Worm (Caenorhabditis elegans): ENCODE results near the gene cdf-2.

ce11 chrX:12466769-12467168 lies at the start of gene cdf-2:
- no peak for TF ChIP-seq unc-62 (GFP tag; optimal IDR thresholded peaks at IDR 0.05)
- no peak for TF ChIP-seq ceh-82 (tag; optimal IDR thresholded peaks at IDR 0.05)
- no peak for TF ChIP-seq nhr-237 (tag; optimal IDR thresholded peaks at IDR 0.05)
- TF ChIP-seq sptf-1 (tag; optimal IDR thresholded peaks at IDR 0.05): no peak
- TF ChIP-seq lin-35 (GFP tag; optimal IDR thresholded peaks at IDR 0.05): no peak
- no peak for TF ChIP-seq lin-13 (GFP tag; optimal IDR thresholded peaks at IDR 0.05)
- no peak for TF ChIP-seq fkh-4 (tag; optimal IDR thresholded peaks at IDR 0.05; ENCODE audit: borderline replicate concordance)
- TF ChIP-seq elt-2 (tag; optimal IDR thresholded peaks at IDR 0.05): peak; percentile 76
- TF ChIP-seq egl-27 (tag; optimal IDR thresholded peaks at IDR 0.05): no peak
- TF ChIP-seq ama-1 (optimal IDR thresholded peaks at IDR 0.05): no peak
- TF ChIP-seq mep-1 (tag; optimal IDR thresholded peaks at IDR 0.05): no peak

Measured in whole organism, L1 larva.